Fruit fly (Drosophila melanogaster): ENCODE results near the gene Rpn1.

- TF ChIP-seq CG17806 (tag; optimal IDR thresholded peaks at IDR 0.05) (no peak), CG12605 (GFP tag; IDR thresholded peaks at IDR 0.05) (no peak), Ets98B (GFP tag; IDR thresholded peaks at IDR 0.05) (no peak), CG14655 (GFP tag; optimal IDR thresholded peaks at IDR 0.05) (no peak), CG13204 (GFP tag; optimal IDR thresholded peaks at IDR 0.05) (no peak), CG10348 (GFP tag; IDR thresholded peaks at IDR 0.05) (no peak), CG4496 (GFP tag; IDR thresholded peaks at IDR 0.05) (no peak), Pif1A (GFP tag; optimal IDR thresholded peaks at IDR 0.05) (no peak), EcR (GFP tag; optimal IDR thresholded peaks at IDR 0.05) (no peak), Snoo (tag; optimal IDR thresholded peaks at IDR 0.05) (no peak), CG15710 (tag; optimal IDR thresholded peaks at IDR 0.05) (no peak)
These were observed 41.4 kb upstream of the Rpn1 start for dm6 chr3L:19873488-19873887.

Measured in whole organism, pupa.